Worm (Caenorhabditis elegans): Measurements from ENCODE around the gene cks-1.

ce11 chrIV:8559132-8559531 lies 45.4 kb downstream of the cks-1 start, which contains the start of gene npr-22:
- TF ChIP-seq mab-5 (tag; optimal IDR thresholded peaks at IDR 0.05): no peak
- TF ChIP-seq pha-4 (tag; optimal IDR thresholded peaks at IDR 0.05): no peak
- no peak for TF ChIP-seq nhr-76 (tag; optimal IDR thresholded peaks at IDR 0.05)
- no peak for TF ChIP-seq lin-32 (GFP tag; optimal IDR thresholded peaks at IDR 0.05)
- no peak for TF ChIP-seq snpc-4 (tag; optimal IDR thresholded peaks at IDR 0.05)
- TF ChIP-seq ztf-11 (tag; optimal IDR thresholded peaks at IDR 0.05): no peak
- TF ChIP-seq nhr-237 (tag; optimal IDR thresholded peaks at IDR 0.05): no peak
- TF ChIP-seq M03D4.4 (tag; optimal IDR thresholded peaks at IDR 0.05): no peak
- TF ChIP-seq flh-1 (GFP tag; optimal IDR thresholded peaks at IDR 0.05): no peak
- no peak for TF ChIP-seq unc-39 (tag; optimal IDR thresholded peaks at IDR 0.05)
- no peak for TF ChIP-seq ces-1 (GFP tag; optimal IDR thresholded peaks at IDR 0.05)
- TF ChIP-seq nhr-28 (tag; optimal IDR thresholded peaks at IDR 0.05): no peak
- TF ChIP-seq elt-1 (tag; optimal IDR thresholded peaks at IDR 0.05; ENCODE audit: borderline replicate concordance, insufficient read depth): no peak
